Fruit fly (Drosophila melanogaster) whole organism, adult: Measurements from ENCODE around the gene Dus1.

Experiments
- CG12768 ChIP-seq: fragments of 200-800 bp; sonication (Bioruptor generic); optimal IDR thresholded peaks from 2 replicates; lab custom pipeline; 2017; ENCODE audit warnings: missing biosample characterization, missing genetic modification characterization, mild to moderate bottlenecking, moderate library complexity, missing genetic modification reagents
- CG14711 ChIP-seq: fragments of 200-800 bp; sonication (Bioruptor generic); optimal IDR thresholded peaks from 2 replicates; lab custom pipeline; 2018; ENCODE audit warnings: missing biosample characterization, mild to moderate bottlenecking, missing genetic modification characterization, moderate library complexity
- CG1620 ChIP-seq: fragments of 200-800 bp; sonication (Bioruptor generic); optimal IDR thresholded peaks from 2 replicates; lab custom pipeline; 2016; ENCODE audit warnings: missing biosample characterization, missing genetic modification characterization
- CG33017 ChIP-seq: fragments of 200-800 bp; sonication (Bioruptor generic); optimal IDR thresholded peaks from 2 replicates; lab custom pipeline; 2018; ENCODE audit warnings: missing biosample characterization, mild to moderate bottlenecking, missing genetic modification characterization, moderate library complexity
- CG5204 ChIP-seq: fragments of 200-800 bp; sonication (Bioruptor generic); optimal IDR thresholded peaks from 2 replicates; lab custom pipeline; 2016; ENCODE audit warnings: missing biosample characterization, missing genetic modification characterization
- CG7101 ChIP-seq: fragments of 200-800 bp; sonication (Bioruptor generic); optimal IDR thresholded peaks from 2 replicates; lab custom pipeline; 2018; ENCODE audit warnings: missing biosample characterization, mild to moderate bottlenecking, missing genetic modification characterization, moderate library complexity
- Crg-1 ChIP-seq: fragments of 200-800 bp; sonication (Bioruptor generic); optimal IDR thresholded peaks from 2 replicates; lab custom pipeline; 2016; ENCODE audit warnings: missing biosample characterization, missing genetic modification characterization
- Mnt ChIP-seq: fragments of 200-800 bp; sonication (Bioruptor generic); optimal IDR thresholded peaks from 2 replicates; lab custom pipeline; 2016; ENCODE audit warnings: missing biosample characterization, mild to moderate bottlenecking, missing genetic modification characterization
- bab1 ChIP-seq: fragments of 200-800 bp; sonication (Bioruptor generic); optimal IDR thresholded peaks from 3 replicates; lab custom pipeline; 2019; ENCODE audit warnings: missing biosample characterization, mild to moderate bottlenecking, missing genetic modification characterization, moderate library complexity
- cic ChIP-seq: fragments of 200-800 bp; sonication (Bioruptor generic); optimal IDR thresholded peaks from 2 replicates; lab custom pipeline; 2017; ENCODE audit warnings: missing biosample characterization, mild to moderate bottlenecking, missing genetic modification characterization, moderate library complexity
- cnc ChIP-seq, 2 experiments: fragments of >200 bp; optimal IDR thresholded peaks; 2 replicates each; lab custom pipeline; 2017
- kay ChIP-seq: fragments of 200-800 bp; sonication (Bioruptor generic); peaks from one replicate; lab custom pipeline; 2016; ENCODE audit warnings: missing biosample characterization, missing genetic modification characterization, borderline replicate concordance
- ovo ChIP-seq: fragments of 200-800 bp; sonication (Bioruptor generic); optimal IDR thresholded peaks from 2 replicates; lab custom pipeline; 2016; ENCODE audit warnings: missing biosample characterization, missing genetic modification characterization
- toe ChIP-seq: fragments of 200-800 bp; sonication (Bioruptor generic); optimal IDR thresholded peaks from 2 replicates; lab custom pipeline; 2016; ENCODE audit warnings: missing biosample characterization, missing genetic modification characterization

- no peak for TF ChIP-seq kay (GFP tag; lab: Kevin White, UChicago)
- no peak for TF ChIP-seq CG33017 (tag; lab: Kevin White, UChicago)
- TF ChIP-seq Crg-1 (GFP tag; lab: Kevin White, UChicago) = no peak
- TF ChIP-seq cnc (optimal IDR thresholded peaks at IDR 0.05; lab: Kevin White, UChicago) = no peak
- no peak for TF ChIP-seq cic (GFP tag; lab: Kevin White, UChicago)
- no peak for TF ChIP-seq CG7101 (tag; lab: Kevin White, UChicago)
- TF ChIP-seq CG5204 (GFP tag; lab: Kevin White, UChicago) = no peak
- TF ChIP-seq CG14711 (tag; lab: Kevin White, UChicago) = no peak
- TF ChIP-seq CG1620 = no peak
- no peak for TF ChIP-seq CG12768
- no peak for TF ChIP-seq Mnt
- TF ChIP-seq bab1 (GFP tag; lab: Kevin White, UChicago) = no peak
- no peak for TF ChIP-seq ovo (GFP tag; lab: Kevin White, UChicago)
- no peak for TF ChIP-seq toe (GFP tag; lab: Kevin White, UChicago)
These were observed 43.3 kb downstream of the Dus1 start for dm6 chr2L:228246-228645.
